ENCODE assay signal across 7 worm cellular contexts in the genomic region with DNA sequence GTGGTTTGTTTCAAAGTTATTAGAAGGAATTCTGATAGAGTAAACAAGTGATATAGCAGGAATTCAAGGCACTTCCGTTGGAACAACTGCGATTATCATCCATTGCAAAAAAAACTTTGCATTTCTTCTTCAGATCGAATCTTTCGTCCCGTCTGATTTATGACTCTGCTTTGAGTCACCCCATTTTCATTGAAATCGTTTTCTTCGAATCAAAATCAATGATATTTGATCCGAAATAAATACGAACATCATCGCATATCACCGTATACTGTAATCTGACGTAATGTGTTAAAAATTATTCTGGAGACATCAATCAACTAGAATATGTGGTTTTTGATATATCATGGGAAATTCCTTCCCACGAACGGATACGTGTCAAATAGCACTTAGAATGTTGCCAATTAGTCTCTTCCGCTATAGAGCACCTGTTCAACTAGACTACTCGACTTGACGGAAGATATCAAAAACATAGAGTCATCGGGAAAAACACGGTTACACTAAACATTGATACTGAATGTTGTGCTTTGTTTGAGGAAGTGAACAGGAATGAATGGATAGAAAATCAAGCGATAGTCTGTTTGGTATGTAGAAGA.
TF ChIP-seq lines count a peak whose summit lies in the region.

No protein-coding gene starts in this region.

TF ChIP-seq in whole organism, L1 larva, 84 proteins besides CTCF, POLR2A, EP300 and RAD21:
- TF ChIP-seq snpc-4 (tag; optimal IDR thresholded peaks at IDR 0.05; lab: Kevin White, UChicago) (no peak), nhr-19 (GFP tag; conservative IDR thresholded peaks at IDR 0.05; lab: Robert Waterston, UW) (no peak), nhr-77 (tag; optimal IDR thresholded peaks at IDR 0.05; lab: Kevin White, UChicago) (no peak), nhr-85 (tag; lab: Kevin White, UChicago) (peak; percentile 57), blmp-1 (tag; optimal IDR thresholded peaks at IDR 0.05; lab: Kevin White, UChicago) (peak; percentile 20)

TF ChIP-seq in whole organism, L2 larva, 48 proteins besides CTCF, POLR2A, EP300 and RAD21:
- peak; percentile 28 for TF ChIP-seq nhr-11 (tag; optimal IDR thresholded peaks at IDR 0.05; lab: Kevin White, UChicago)
- peak; percentile 5 for TF ChIP-seq nhr-21 (tag; optimal IDR thresholded peaks at IDR 0.05; lab: Kevin White, UChicago)
- TF ChIP-seq unc-62 (GFP tag; optimal IDR thresholded peaks at IDR 0.05; lab: Kevin White, UChicago), result no peak
- no peak for TF ChIP-seq ztf-1 (GFP tag; conservative IDR thresholded peaks at IDR 0.05; lab: Robert Waterston, UW)
- TF ChIP-seq lsy-2 (tag; optimal IDR thresholded peaks at IDR 0.05; lab: Kevin White, UChicago), result peak in 1 of 2 experiments; percentile 5
- peak; percentile 14 for TF ChIP-seq F13H6.1 (tag; optimal IDR thresholded peaks at IDR 0.05; lab: Kevin White, UChicago)
- TF ChIP-seq unc-55 (GFP tag; optimal IDR thresholded peaks at IDR 0.05; lab: Kevin White, UChicago), result no peak

TF ChIP-seq in whole organism, L3 larva, 47 proteins besides CTCF, POLR2A, EP300 and RAD21:
- peak; percentile 7 for TF ChIP-seq nhr-11 (tag; optimal IDR thresholded peaks at IDR 0.05; lab: Kevin White, UChicago)
- peak; percentile 1 for TF ChIP-seq unc-62 (GFP tag; optimal IDR thresholded peaks at IDR 0.05; lab: Kevin White, UChicago)
- no peak for TF ChIP-seq ceh-28 (tag; optimal IDR thresholded peaks at IDR 0.05; lab: Kevin White, UChicago)

TF ChIP-seq in whole organism, L4 larva, 104 proteins besides CTCF, POLR2A, EP300 and RAD21:
- TF ChIP-seq lsy-2 (tag; optimal IDR thresholded peaks at IDR 0.05; lab: Kevin White, UChicago) (peak in 1 of 2 experiments; percentile 1), daf-16 (GFP tag; optimal IDR thresholded peaks at IDR 0.05; lab: Kevin White, UChicago) (peak in 1 of 2 experiments; percentile 45), daf-16 (tag; optimal IDR thresholded peaks at IDR 0.05; lab: Kevin White, UChicago) (no peak), unc-62 (GFP tag; optimal IDR thresholded peaks at IDR 0.05 in 1 of 2; lab: Kevin White, UChicago) (peak in 1 of 2 experiments; percentile 88), unc-62 (tag; optimal IDR thresholded peaks at IDR 0.05; lab: Kevin White, UChicago) (no peak), nhr-11 (tag; optimal IDR thresholded peaks at IDR 0.05; lab: Kevin White, UChicago) (peak; percentile 89), hif-1 (tag; optimal IDR thresholded peaks at IDR 0.05; lab: Kevin White, UChicago) (peak in 1 of 2 experiments; percentile 56), mdl-1 (tag; optimal IDR thresholded peaks at IDR 0.05; lab: Kevin White, UChicago) (peak in 1 of 2 experiments; percentile 1), unc-130 (GFP tag; optimal IDR thresholded peaks at IDR 0.05; lab: Kevin White, UChicago) (no peak), nhr-28 (tag; optimal IDR thresholded peaks at IDR 0.05; lab: Kevin White, UChicago) (peak; percentile 87), nhr-6 (tag; optimal IDR thresholded peaks at IDR 0.05; lab: Kevin White, UChicago) (no peak), hlh-11 (tag; optimal IDR thresholded peaks at IDR 0.05; lab: Kevin White, UChicago) (peak; percentile 5), ces-1 (GFP tag; optimal IDR thresholded peaks at IDR 0.05; lab: Kevin White, UChicago) (no peak), daf-8 (GFP tag; IDR thresholded peaks at IDR 0.05; lab: Robert Waterston, UW) (no peak), snpc-4 (tag; optimal IDR thresholded peaks at IDR 0.05; lab: Kevin White, UChicago) (no peak), aha-1 (tag; lab: Kevin White, UChicago) (peak; percentile 59), rbr-2 (tag; optimal IDR thresholded peaks at IDR 0.05; lab: Kevin White, UChicago) (no peak)
TF ChIP-seq in whole organism, L4 larva: peak in this region for 9.

TF ChIP-seq in whole organism, late embryonic, 69 proteins besides CTCF, POLR2A, EP300 and RAD21:
- no peak for TF ChIP-seq hlh-15 (tag; optimal IDR thresholded peaks at IDR 0.05; lab: Kevin White, UChicago)
- TF ChIP-seq unc-55 (GFP tag; optimal IDR thresholded peaks at IDR 0.05; lab: Kevin White, UChicago), result peak; percentile 47

TF ChIP-seq in whole organism, mixed stage, embryonic, 35 proteins besides CTCF, POLR2A, EP300 and RAD21:
- TF ChIP-seq unc-62 (GFP tag; optimal IDR thresholded peaks at IDR 0.05; lab: Kevin White, UChicago) (peak; percentile 21), hlh-1 (tag; optimal IDR thresholded peaks at IDR 0.05; lab: Kevin White, UChicago) (peak; percentile 41), cnd-1 (tag; optimal IDR thresholded peaks at IDR 0.05; lab: Kevin White, UChicago) (no peak)

TF ChIP-seq in whole organism, young adult, 124 proteins besides CTCF, POLR2A, EP300 and RAD21:
- TF ChIP-seq Y56A3A.18 (GFP tag; IDR thresholded peaks at IDR 0.05; lab: Robert Waterston, UW), result 0 out of 2 replicates have a peak, but pooled peaks have one; percentile 18
- TF ChIP-seq hrde-1 (tag; optimal IDR thresholded peaks at IDR 0.05; lab: Kevin White, UChicago; ENCODE audit: borderline replicate concordance), result no peak
